Worm (Caenorhabditis elegans) whole organism, mixed stage, embryonic: ENCODE results near the gene dgn-1.

Experiments used
- blmp-1 ChIP-seq: fragments of 150-350 bp; optimal IDR thresholded peaks from 2 replicates; lab custom pipeline; 2014; ENCODE audit warnings: missing biosample characterization, missing genetic modification characterization
- drap-1 ChIP-seq: fragments of 200-800 bp; sonication (Bioruptor generic); optimal IDR thresholded peaks from 3 replicates; lab custom pipeline; 2018; ENCODE audit warnings: mild to moderate bottlenecking, missing genetic modification characterization, missing compliant biosample characterization
- hlh-1 ChIP-seq: fragments of 150-350 bp; optimal IDR thresholded peaks from 2 replicates; lab custom pipeline; 2014; ENCODE audit warnings: missing biosample characterization, missing genetic modification reagents, missing genetic modification characterization
- lsy-2 ChIP-seq: fragments of 150-350 bp; optimal IDR thresholded peaks from 2 replicates; lab custom pipeline; 2014; ENCODE audit warnings: missing biosample characterization, missing genetic modification characterization
- mls-2 ChIP-seq: sonication (generic microtip); optimal IDR thresholded peaks from 2 replicates; lab custom pipeline; 2016; ENCODE audit warnings: mild to moderate bottlenecking, missing genetic modification characterization, moderate library complexity, missing compliant biosample characterization
- nhr-28 ChIP-seq: fragments of 150-350 bp; optimal IDR thresholded peaks from 2 replicates; lab custom pipeline; 2014; ENCODE audit warnings: missing biosample characterization, missing genetic modification characterization
- unc-62 ChIP-seq: fragments of 150-350 bp; optimal IDR thresholded peaks from 2 replicates; lab custom pipeline; 2014; ENCODE audit warnings: missing biosample characterization, missing genetic modification reagents, missing genetic modification characterization

ce11 chrX:10901766-10902165 lies 27.0 kb downstream of the dgn-1 start:
- TF ChIP-seq nhr-28 (tag; lab: Kevin White, UChicago) (no peak), blmp-1 (tag; lab: Kevin White, UChicago) (no peak), mls-2 (tag; lab: Kevin White, UChicago) (no peak), lsy-2 (tag; lab: Kevin White, UChicago) (no peak), drap-1 (GFP tag; lab: Kevin White, UChicago) (no peak), hlh-1 (no peak), unc-62 (GFP tag; lab: Kevin White, UChicago) (no peak)
